Worm (Caenorhabditis elegans): ENCODE measurements around the gene ZC443.1.

ZC443.1 gene

DNA sequence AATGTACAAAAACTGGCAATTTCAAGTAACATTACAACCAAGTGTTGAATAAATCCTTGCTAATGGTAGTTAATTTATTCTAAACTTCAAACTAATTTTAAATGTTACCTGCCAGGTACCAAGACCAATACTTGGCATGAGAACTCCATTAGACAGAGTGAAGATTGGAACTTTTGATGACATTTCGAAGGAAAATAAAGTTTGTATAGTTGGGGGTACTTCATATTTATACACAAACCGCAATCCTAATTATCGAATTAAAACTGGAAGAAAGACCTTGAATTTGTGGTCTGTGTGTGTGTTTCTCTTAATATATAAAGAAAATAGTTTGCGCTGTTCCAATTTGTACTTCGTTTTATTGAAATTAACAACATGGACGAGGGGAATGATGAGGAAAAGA is at the start of gene ZC443.1:
Gene ZC443.1 (minus strand): TSS at position 205 of the 400 bp plus-strand sequence.
- TF ChIP-seq nhr-77 (tag; optimal IDR thresholded peaks at IDR 0.05): no peak
- TF ChIP-seq crh-2 (tag; optimal IDR thresholded peaks at IDR 0.05): no peak
- no peak for TF ChIP-seq gmeb-1 (tag; optimal IDR thresholded peaks at IDR 0.05)
- TF ChIP-seq mab-5 (tag; optimal IDR thresholded peaks at IDR 0.05): no peak
- no peak for TF ChIP-seq ama-1 (optimal IDR thresholded peaks at IDR 0.05)
- TF ChIP-seq sma-3 (GFP tag; optimal IDR thresholded peaks at IDR 0.05): no peak
- no peak for TF ChIP-seq nhr-237 (tag; optimal IDR thresholded peaks at IDR 0.05)
- no peak for TF ChIP-seq peb-1 (tag; optimal IDR thresholded peaks at IDR 0.05)
- TF ChIP-seq nhr-23 (tag; optimal IDR thresholded peaks at IDR 0.05): no peak
- TF ChIP-seq nhr-6 (tag; optimal IDR thresholded peaks at IDR 0.05): no peak
- TF ChIP-seq nhr-11 (tag; optimal IDR thresholded peaks at IDR 0.05): no peak
- TF ChIP-seq lin-39 (tag; optimal IDR thresholded peaks at IDR 0.05): no peak
- no peak for TF ChIP-seq mbf-1 (tag; optimal IDR thresholded peaks at IDR 0.05)
- TF ChIP-seq elt-3 (tag; optimal IDR thresholded peaks at IDR 0.05): no peak
- TF ChIP-seq nhr-25 (tag; optimal IDR thresholded peaks at IDR 0.05): no peak

DNA sequence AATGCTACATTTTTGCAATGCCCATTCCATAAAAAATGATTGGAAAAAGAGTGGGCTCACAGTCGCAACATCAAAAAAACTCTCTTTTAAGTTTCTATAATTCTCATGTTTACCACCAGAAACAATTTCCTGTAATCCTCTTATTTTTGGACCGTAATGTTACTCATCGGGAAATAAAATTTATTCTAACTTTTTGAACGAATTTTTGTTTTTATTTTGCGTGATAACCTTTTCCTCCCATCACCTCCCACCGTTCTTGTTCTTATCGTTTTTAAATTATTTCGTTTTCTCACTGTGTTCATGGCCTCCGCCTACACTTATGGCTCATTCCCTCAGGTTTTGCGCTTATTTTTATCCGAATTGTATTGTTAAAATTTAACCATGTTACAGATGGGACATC is 49.3 kb upstream of the ZC443.1 start, which contains the start of gene anp-1:
Gene anp-1 (plus strand): TSS at position 301 of the 400 bp plus-strand sequence.
- TF ChIP-seq crh-2 (tag; optimal IDR thresholded peaks at IDR 0.05) (no peak), gmeb-1 (tag; optimal IDR thresholded peaks at IDR 0.05) (no peak), unc-62 (GFP tag; optimal IDR thresholded peaks at IDR 0.05) (no peak), alr-1 (tag; optimal IDR thresholded peaks at IDR 0.05) (no peak), nhr-12 (tag; optimal IDR thresholded peaks at IDR 0.05) (no peak), peb-1 (tag; optimal IDR thresholded peaks at IDR 0.05) (no peak), fos-1 (tag; optimal IDR thresholded peaks at IDR 0.05) (no peak), nhr-25 (tag; optimal IDR thresholded peaks at IDR 0.05) (no peak), nhr-77 (tag; optimal IDR thresholded peaks at IDR 0.05) (no peak), ztf-1 (GFP tag; conservative IDR thresholded peaks at IDR 0.05) (no peak), nhr-10 (tag; optimal IDR thresholded peaks at IDR 0.05) (no peak), lsy-2 (tag; optimal IDR thresholded peaks at IDR 0.05) (no peak), F13H6.1 (tag; optimal IDR thresholded peaks at IDR 0.05) (no peak), R02D3.7 (tag; optimal IDR thresholded peaks at IDR 0.05) (no peak), lin-11 (tag; optimal IDR thresholded peaks at IDR 0.05) (no peak), elt-1 (tag; optimal IDR thresholded peaks at IDR 0.05) (no peak), nhr-6 (tag; optimal IDR thresholded peaks at IDR 0.05) (no peak), blmp-1 (tag; optimal IDR thresholded peaks at IDR 0.05; ENCODE audit: insufficient read depth) (no peak), ztf-11 (tag; optimal IDR thresholded peaks at IDR 0.05) (no peak), ceh-82 (tag; optimal IDR thresholded peaks at IDR 0.05) (no peak)

DNA sequence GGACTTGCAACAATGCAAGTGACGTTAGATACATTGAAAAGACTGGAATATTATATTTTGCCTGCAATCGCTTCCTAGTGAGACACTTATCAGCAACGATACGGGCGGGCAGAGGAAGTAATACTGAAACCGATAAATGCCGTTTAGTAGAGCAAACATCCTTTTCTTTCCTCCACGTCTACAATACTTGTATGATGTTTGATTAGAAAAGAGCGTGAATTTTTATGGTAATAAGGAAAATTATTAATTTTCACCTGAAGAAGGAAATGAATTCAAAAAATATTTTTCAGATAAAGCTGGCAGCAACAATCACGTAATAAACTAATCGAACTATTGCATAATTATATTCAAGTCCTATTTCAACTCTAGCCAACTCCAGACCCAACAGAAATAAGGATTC is 44.9 kb upstream of the ZC443.1 start, which contains the start of gene C44H9.7:
Gene C44H9.7 (minus strand): TSS at position 101 of the 400 bp plus-strand sequence.
- TF ChIP-seq sma-9 (GFP tag; optimal IDR thresholded peaks at IDR 0.05) (no peak), sma-9 (tag; optimal IDR thresholded peaks at IDR 0.05) (no peak), unc-62 (GFP tag; optimal IDR thresholded peaks at IDR 0.05) (no peak), alr-1 (tag; optimal IDR thresholded peaks at IDR 0.05) (no peak), sem-4 (tag; optimal IDR thresholded peaks at IDR 0.05) (no peak), nhr-129 (tag; optimal IDR thresholded peaks at IDR 0.05) (no peak), Y55F3AM.14 (GFP tag; optimal IDR thresholded peaks at IDR 0.05) (no peak), nhr-237 (tag; optimal IDR thresholded peaks at IDR 0.05) (no peak)

DNA sequence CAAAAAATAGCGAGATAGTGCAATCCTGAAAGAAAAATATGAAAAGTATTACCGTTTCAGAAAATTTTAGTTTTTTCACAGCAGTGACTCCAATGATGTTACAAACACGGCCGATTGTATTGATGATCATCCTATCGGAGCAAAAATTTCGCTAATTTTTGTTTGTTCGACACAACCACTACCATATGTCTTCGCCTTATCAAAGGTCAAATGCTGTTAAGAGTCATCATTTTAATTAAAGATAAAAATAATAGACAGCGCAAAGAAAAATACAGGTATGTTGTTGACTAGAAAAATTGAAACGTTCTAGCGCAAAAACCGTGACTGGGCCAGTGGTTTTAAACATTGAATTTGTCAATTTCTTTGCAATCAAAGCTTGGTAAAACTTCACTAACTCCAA is 42.5 kb upstream of the ZC443.1 start:
- TF ChIP-seq fos-1 (tag; optimal IDR thresholded peaks at IDR 0.05) (peak; percentile 8), unc-39 (tag; optimal IDR thresholded peaks at IDR 0.05) (no peak)

DNA sequence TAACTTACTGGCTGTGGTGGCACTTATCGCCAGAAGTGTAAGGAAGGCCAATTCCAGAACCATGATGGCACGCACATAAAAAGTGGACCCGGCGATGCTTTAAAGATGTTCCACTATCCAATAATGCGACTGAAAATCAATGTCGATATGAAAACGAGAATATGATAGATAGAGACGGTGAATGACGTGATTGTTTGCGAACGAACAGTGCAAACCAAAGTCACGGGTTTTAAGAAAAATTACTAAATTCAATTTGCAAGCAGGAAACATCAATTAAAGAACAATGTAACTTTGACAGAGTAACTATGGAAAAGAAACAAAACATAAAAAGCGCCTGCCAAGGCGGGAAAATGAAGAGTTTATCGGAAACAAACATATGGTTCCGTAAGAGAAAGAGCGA is 39.9 kb upstream of the ZC443.1 start, which contains the start of gene C44H9.5:
Gene C44H9.5 (minus strand): TSS at position 129 of the 400 bp plus-strand sequence.
- TF ChIP-seq Y55F3AM.14 (GFP tag; optimal IDR thresholded peaks at IDR 0.05) (no peak), crh-2 (tag; optimal IDR thresholded peaks at IDR 0.05) (no peak), gmeb-1 (tag; optimal IDR thresholded peaks at IDR 0.05) (no peak), fos-1 (tag; optimal IDR thresholded peaks at IDR 0.05) (peak; percentile 8)
